Worm (Caenorhabditis elegans): ENCODE results near the gene ufd-1.

The ufd-1 gene

ce11 chrIV:12359979-12360378 is 29.3 kb upstream of the ufd-1 start:
- TF ChIP-seq ztf-29 (GFP tag; IDR thresholded peaks at IDR 0.05), result no peak
- no peak for TF ChIP-seq flt-1 (GFP tag; IDR thresholded peaks at IDR 0.05)
- TF ChIP-seq cog-1 (tag; optimal IDR thresholded peaks at IDR 0.05), result no peak
- no peak for TF ChIP-seq klf-2 (GFP tag; conservative IDR thresholded peaks at IDR 0.05)
- TF ChIP-seq tab-1 (GFP tag; IDR thresholded peaks at IDR 0.05), result no peak
- no peak for TF ChIP-seq ztf-23 (GFP tag; IDR thresholded peaks at IDR 0.05)
- TF ChIP-seq ref-1 (GFP tag; conservative IDR thresholded peaks at IDR 0.05), result no peak
- no peak for TF ChIP-seq T22C8.4 (GFP tag; IDR thresholded peaks at IDR 0.05)
- no peak for TF ChIP-seq med-1 (GFP tag; optimal IDR thresholded peaks at IDR 0.05; ENCODE audit: insufficient read depth)

- TF ChIP-seq klf-2 (GFP tag; conservative IDR thresholded peaks at IDR 0.05), result no peak
- TF ChIP-seq flt-1 (GFP tag; IDR thresholded peaks at IDR 0.05), result no peak
- no peak for TF ChIP-seq tab-1 (GFP tag; IDR thresholded peaks at IDR 0.05)
- TF ChIP-seq ztf-23 (GFP tag; IDR thresholded peaks at IDR 0.05), result no peak
- no peak for TF ChIP-seq cog-1 (tag; optimal IDR thresholded peaks at IDR 0.05)
- no peak for TF ChIP-seq ztf-29 (GFP tag; IDR thresholded peaks at IDR 0.05)
- TF ChIP-seq med-1 (GFP tag; optimal IDR thresholded peaks at IDR 0.05; ENCODE audit: insufficient read depth), result no peak
Measured at ce11 chrIV:12350235-12350634, 19.5 kb upstream of the ufd-1 start.

DNA sequence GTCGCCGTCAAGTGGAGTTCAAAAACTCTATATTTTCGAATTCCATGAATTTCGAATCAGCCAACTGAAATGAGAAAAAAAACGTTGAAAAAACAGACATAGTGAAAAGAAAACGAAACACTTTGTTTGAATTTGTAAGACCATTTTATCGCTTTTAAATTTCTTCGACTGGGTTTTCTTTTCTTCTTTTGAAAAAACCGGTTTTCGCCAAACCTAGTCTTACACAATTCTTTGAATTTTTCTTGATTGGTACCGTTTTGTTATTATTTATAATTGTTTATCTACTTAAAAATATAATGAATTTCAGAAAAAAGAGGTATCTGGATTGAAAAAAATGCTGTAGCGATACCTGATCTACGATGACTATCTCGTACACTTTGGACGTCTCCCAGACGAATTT is 18.9 kb upstream of the ufd-1 start, which contains the start of gene best-22:
Gene best-22 (plus strand): TSS at position 301 of the 400 bp plus-strand sequence.
- TF ChIP-seq ztf-29 (GFP tag; IDR thresholded peaks at IDR 0.05) (no peak), flt-1 (GFP tag; IDR thresholded peaks at IDR 0.05) (no peak), T22C8.4 (GFP tag; IDR thresholded peaks at IDR 0.05) (no peak), klf-2 (GFP tag; conservative IDR thresholded peaks at IDR 0.05) (no peak), ztf-23 (GFP tag; IDR thresholded peaks at IDR 0.05) (no peak), ref-1 (GFP tag; conservative IDR thresholded peaks at IDR 0.05) (no peak), med-1 (GFP tag; optimal IDR thresholded peaks at IDR 0.05; ENCODE audit: insufficient read depth) (no peak), tab-1 (GFP tag; IDR thresholded peaks at IDR 0.05) (no peak), cog-1 (tag; optimal IDR thresholded peaks at IDR 0.05) (no peak)

DNA sequence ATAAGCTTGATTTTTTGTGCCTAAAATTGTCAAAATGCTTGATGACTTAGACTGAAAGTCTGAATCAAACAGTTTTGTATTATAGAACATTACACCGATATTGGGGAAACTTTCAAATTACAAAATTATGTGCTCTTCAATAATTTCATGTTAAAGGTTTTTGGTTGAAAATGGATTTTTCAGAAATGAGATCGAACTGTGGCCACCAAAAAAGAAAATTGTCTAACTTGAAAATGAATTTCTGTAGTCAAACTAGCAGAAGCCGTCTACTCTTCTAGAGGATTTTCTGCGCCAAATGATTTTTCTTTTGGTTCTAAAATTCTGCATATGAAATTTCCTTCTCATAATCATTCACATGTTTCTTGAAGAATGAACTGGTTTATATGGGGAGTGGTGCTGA is 10.2 kb upstream of the ufd-1 start:
- TF ChIP-seq flt-1 (GFP tag; IDR thresholded peaks at IDR 0.05) (no peak), ref-1 (GFP tag; conservative IDR thresholded peaks at IDR 0.05) (no peak), cog-1 (tag; optimal IDR thresholded peaks at IDR 0.05) (no peak), klf-2 (GFP tag; conservative IDR thresholded peaks at IDR 0.05) (no peak), ztf-29 (GFP tag; IDR thresholded peaks at IDR 0.05) (no peak), ztf-23 (GFP tag; IDR thresholded peaks at IDR 0.05) (no peak), T22C8.4 (GFP tag; IDR thresholded peaks at IDR 0.05) (no peak), tab-1 (GFP tag; IDR thresholded peaks at IDR 0.05) (no peak), med-1 (GFP tag; optimal IDR thresholded peaks at IDR 0.05; ENCODE audit: insufficient read depth) (no peak)

DNA sequence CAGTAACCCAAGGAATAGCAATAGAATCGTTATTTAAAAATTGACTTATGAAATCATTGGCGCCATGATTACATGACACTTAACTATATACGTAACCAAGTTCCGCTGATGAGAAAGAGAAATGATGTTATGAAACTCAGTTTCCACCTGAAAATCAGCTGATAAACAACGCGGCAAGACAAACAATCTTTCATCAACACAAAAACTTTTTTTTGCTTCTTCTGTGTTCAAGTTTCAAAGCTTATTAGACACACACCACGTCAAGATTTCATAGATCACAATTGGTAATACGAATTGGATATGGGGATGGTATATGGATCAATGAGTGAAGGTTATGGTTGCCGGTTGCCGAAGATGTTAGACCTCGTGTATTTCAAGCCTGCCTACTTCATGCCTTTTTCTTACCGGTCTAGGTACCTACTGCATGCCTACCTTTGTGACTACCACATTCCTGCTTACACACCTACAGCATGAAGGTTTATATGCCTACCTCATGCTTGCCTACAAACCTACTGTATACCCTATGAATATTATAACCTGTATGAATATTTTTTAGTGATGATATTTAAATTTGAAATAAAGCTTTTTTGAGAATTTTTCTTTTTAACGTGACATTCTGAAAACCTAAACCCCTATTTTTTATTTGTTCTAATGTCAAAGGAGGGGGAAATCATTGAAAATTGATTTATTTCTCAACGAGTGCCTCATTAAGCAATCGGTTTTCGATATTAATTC is 6.4 kb upstream of the ufd-1 start, which contains the start of the genes F19B6.10 and wht-5:
Gene F19B6.10 (plus strand): TSS at position 301 of the 735 bp plus-strand sequence.
Gene wht-5 (plus strand): TSS at position 685 of the 735 bp plus-strand sequence.
- TF ChIP-seq flt-1 (GFP tag; IDR thresholded peaks at IDR 0.05), result no peak
- TF ChIP-seq ztf-29 (GFP tag; IDR thresholded peaks at IDR 0.05), result no peak
- TF ChIP-seq klf-2 (GFP tag; conservative IDR thresholded peaks at IDR 0.05), result no peak
- no peak for TF ChIP-seq med-1 (GFP tag; optimal IDR thresholded peaks at IDR 0.05; ENCODE audit: insufficient read depth)
- TF ChIP-seq tab-1 (GFP tag; IDR thresholded peaks at IDR 0.05), result no peak
- TF ChIP-seq cog-1 (tag; optimal IDR thresholded peaks at IDR 0.05), result no peak
- no peak for TF ChIP-seq ztf-23 (GFP tag; IDR thresholded peaks at IDR 0.05)
- no peak for TF ChIP-seq T22C8.4 (GFP tag; IDR thresholded peaks at IDR 0.05)
- no peak for TF ChIP-seq ref-1 (GFP tag; conservative IDR thresholded peaks at IDR 0.05)

DNA sequence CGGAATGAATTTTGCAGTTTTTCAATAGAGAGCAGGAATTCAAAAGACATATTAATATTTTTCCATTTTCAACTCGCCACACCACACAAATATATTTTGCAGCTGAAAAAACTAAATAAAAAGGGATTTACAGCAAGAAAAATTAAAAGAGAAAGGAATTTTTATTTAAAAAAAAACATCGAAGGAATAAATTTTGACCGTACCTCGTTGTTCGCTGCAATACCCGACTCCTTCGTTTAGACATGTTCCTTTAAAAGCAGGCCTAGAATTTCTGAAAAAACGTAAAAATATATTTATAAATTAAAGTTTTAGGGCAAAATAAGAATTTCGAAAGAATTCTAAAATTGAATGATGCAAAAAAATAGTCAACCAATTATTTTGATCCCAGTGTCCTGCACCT is 5.1 kb upstream of the ufd-1 start, which contains the start of gene F19B6.1:
Gene F19B6.1 (minus strand): TSS at position 278 of the 400 bp plus-strand sequence.
- no peak for TF ChIP-seq T22C8.4 (GFP tag; IDR thresholded peaks at IDR 0.05)
- no peak for TF ChIP-seq cog-1 (tag; optimal IDR thresholded peaks at IDR 0.05)
- TF ChIP-seq flt-1 (GFP tag; IDR thresholded peaks at IDR 0.05), result no peak
- TF ChIP-seq ztf-23 (GFP tag; IDR thresholded peaks at IDR 0.05), result no peak
- no peak for TF ChIP-seq klf-2 (GFP tag; conservative IDR thresholded peaks at IDR 0.05)
- no peak for TF ChIP-seq med-1 (GFP tag; optimal IDR thresholded peaks at IDR 0.05; ENCODE audit: insufficient read depth)
- TF ChIP-seq ref-1 (GFP tag; conservative IDR thresholded peaks at IDR 0.05), result no peak
- TF ChIP-seq tab-1 (GFP tag; IDR thresholded peaks at IDR 0.05), result no peak
- no peak for TF ChIP-seq ztf-29 (GFP tag; IDR thresholded peaks at IDR 0.05)

DNA sequence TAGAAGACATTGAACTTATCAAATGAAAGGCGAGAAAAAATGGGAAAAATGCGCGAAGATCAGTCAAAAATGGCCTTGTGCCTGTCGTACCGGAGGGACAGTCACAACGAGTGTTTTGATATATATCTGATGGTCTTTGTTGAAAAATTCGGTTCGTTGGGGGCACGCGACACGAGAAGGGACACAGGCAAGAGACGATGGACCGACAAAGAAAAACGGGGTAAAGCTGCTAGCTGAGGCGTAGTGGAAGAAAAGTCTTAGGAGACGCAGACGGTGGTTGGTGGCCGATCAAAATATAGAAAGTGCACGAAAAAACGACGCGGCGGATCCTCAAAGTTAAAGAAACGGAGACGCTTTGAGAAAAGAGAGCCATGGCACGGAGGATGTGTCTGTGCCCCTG is 4.6 kb upstream of the ufd-1 start:
- TF ChIP-seq ztf-29 (GFP tag; IDR thresholded peaks at IDR 0.05) (no peak), cog-1 (tag; optimal IDR thresholded peaks at IDR 0.05) (no peak), T22C8.4 (GFP tag; IDR thresholded peaks at IDR 0.05) (no peak), tab-1 (GFP tag; IDR thresholded peaks at IDR 0.05) (no peak), ztf-23 (GFP tag; IDR thresholded peaks at IDR 0.05) (no peak), ref-1 (GFP tag; conservative IDR thresholded peaks at IDR 0.05) (no peak), flt-1 (GFP tag; IDR thresholded peaks at IDR 0.05) (no peak), med-1 (GFP tag; optimal IDR thresholded peaks at IDR 0.05; ENCODE audit: insufficient read depth) (no peak), klf-2 (GFP tag; conservative IDR thresholded peaks at IDR 0.05) (no peak)

ce11 chrIV:12334708-12335107 is 4.0 kb upstream of the ufd-1 start:
- TF ChIP-seq T22C8.4 (GFP tag; IDR thresholded peaks at IDR 0.05) (no peak), ref-1 (GFP tag; conservative IDR thresholded peaks at IDR 0.05) (no peak), flt-1 (GFP tag; IDR thresholded peaks at IDR 0.05) (no peak), med-1 (GFP tag; optimal IDR thresholded peaks at IDR 0.05; ENCODE audit: insufficient read depth) (no peak), cog-1 (tag; optimal IDR thresholded peaks at IDR 0.05) (no peak)

DNA sequence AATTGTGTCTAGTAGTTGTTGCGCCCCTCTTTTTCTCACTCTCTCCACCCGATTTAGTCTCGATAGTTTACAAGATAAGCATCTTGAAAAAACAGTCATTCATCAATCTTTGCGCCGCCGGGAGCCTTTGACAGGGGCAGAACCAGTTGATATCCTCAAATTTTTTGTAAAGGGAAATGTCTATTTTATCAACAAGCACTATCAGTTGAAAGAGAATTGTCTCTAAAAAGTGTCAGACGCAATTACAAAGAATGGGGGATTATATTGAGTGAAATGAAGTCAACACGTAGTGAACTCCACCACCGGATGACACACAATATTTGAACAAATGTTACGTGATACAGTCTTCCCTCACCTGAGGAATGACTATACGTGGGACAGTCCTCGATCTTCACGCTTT is 3.5 kb upstream of the ufd-1 start:
- TF ChIP-seq T22C8.4 (GFP tag; IDR thresholded peaks at IDR 0.05), result no peak
- no peak for TF ChIP-seq cog-1 (tag; optimal IDR thresholded peaks at IDR 0.05)
- TF ChIP-seq flt-1 (GFP tag; IDR thresholded peaks at IDR 0.05), result no peak
- TF ChIP-seq med-1 (GFP tag; optimal IDR thresholded peaks at IDR 0.05; ENCODE audit: insufficient read depth), result no peak
- no peak for TF ChIP-seq ref-1 (GFP tag; conservative IDR thresholded peaks at IDR 0.05)
- no peak for TF ChIP-seq klf-2 (GFP tag; conservative IDR thresholded peaks at IDR 0.05)
- TF ChIP-seq tab-1 (GFP tag; IDR thresholded peaks at IDR 0.05), result no peak
- TF ChIP-seq ztf-23 (GFP tag; IDR thresholded peaks at IDR 0.05), result no peak
- TF ChIP-seq ztf-29 (GFP tag; IDR thresholded peaks at IDR 0.05), result no peak

Measured in whole organism, midembryonic.